Fruit fly (Drosophila melanogaster) whole organism, embryonic: Measurements from ENCODE around the gene CG17982.

Experiments used
- B-H2 ChIP-seq: fragments of 200-800 bp; sonication (Bioruptor generic); optimal IDR thresholded peaks from 2 replicates; lab custom pipeline; 2018; ENCODE audit warnings: missing biosample characterization, mild to moderate bottlenecking, missing genetic modification characterization
- BtbVII ChIP-seq: fragments of 200-800 bp; sonication (Bioruptor generic); optimal IDR thresholded peaks from 3 replicates; lab custom pipeline; 2017; ENCODE audit warnings: missing biosample characterization, mild to moderate bottlenecking, missing genetic modification characterization
- CG10366 ChIP-seq: fragments of 200-800 bp; sonication (Bioruptor generic); IDR thresholded peaks from 2 replicates; pipeline ENCODE4 v1.3.6; 2022; ENCODE audit warnings: missing biosample characterization, missing genetic modification characterization
- CG11504 ChIP-seq: fragments of 200-800 bp; sonication (Bioruptor generic); optimal IDR thresholded peaks from 3 replicates; lab custom pipeline; 2019; ENCODE audit warnings: missing biosample characterization, mild to moderate bottlenecking, missing genetic modification characterization, moderate library complexity
- CG11695 ChIP-seq: fragments of 200-800 bp; sonication (Bioruptor generic); IDR thresholded peaks from 3 replicates; pipeline ENCODE4 v1.3.6; 2022; ENCODE audit warnings: missing biosample characterization, missing genetic modification characterization
- CG11696 ChIP-seq: fragments of 200-800 bp; sonication (Bioruptor generic); IDR thresholded peaks from 2 replicates; pipeline ENCODE4 v1.3.6; 2022; ENCODE audit warnings: missing biosample characterization, missing genetic modification characterization
- CG12104 ChIP-seq: fragments of 200-800 bp; sonication (Bioruptor generic); optimal IDR thresholded peaks from 3 replicates; lab custom pipeline; 2016; ENCODE audit warnings: missing biosample characterization, missing genetic modification characterization
- CG12659 ChIP-seq: fragments of 200-800 bp; sonication (Bioruptor generic); optimal IDR thresholded peaks from 3 replicates; lab custom pipeline; 2017; ENCODE audit warnings: mild to moderate bottlenecking, missing biosample characterization, missing genetic modification reagents, missing genetic modification characterization
- CG17328 ChIP-seq: fragments of 200-800 bp; sonication (Bioruptor generic); IDR thresholded peaks from 2 replicates; pipeline ENCODE4 v1.3.6; 2022; ENCODE audit warnings: missing biosample characterization, missing genetic modification characterization
- CG1832 ChIP-seq: fragments of 200-800 bp; sonication (Bioruptor generic); optimal IDR thresholded peaks from 2 replicates; lab custom pipeline; 2017; ENCODE audit warnings: missing biosample characterization, mild to moderate bottlenecking, missing genetic modification characterization, inconsistent platforms
- CG18599 ChIP-seq: fragments of 200-800 bp; sonication (Bioruptor generic); optimal IDR thresholded peaks from 3 replicates; lab custom pipeline; 2017; ENCODE audit warnings: missing biosample characterization, missing genetic modification characterization, mild to moderate bottlenecking, moderate library complexity, missing genetic modification reagents
- CG31388 ChIP-seq: fragments of 200-800 bp; sonication (Bioruptor generic); optimal IDR thresholded peaks from 2 replicates; lab custom pipeline; 2016; ENCODE audit warnings: missing biosample characterization, missing genetic modification characterization
- CG34224 ChIP-seq: fragments of 200-800 bp; sonication (Bioruptor generic); IDR thresholded peaks from 3 replicates; pipeline ENCODE4 v1.3.6; 2022; ENCODE audit warnings: missing biosample characterization, missing genetic modification characterization; ENCODE audit not compliant: partially characterized antibody
- CG4328 ChIP-seq: fragments of 200-800 bp; sonication (Bioruptor generic); optimal IDR thresholded peaks from 3 replicates; lab custom pipeline; 2017; ENCODE audit warnings: missing biosample characterization, missing genetic modification reagents, missing genetic modification characterization
- CG4707 ChIP-seq: fragments of 200-800 bp; sonication (Bioruptor generic); optimal IDR thresholded peaks from 2 replicates; lab custom pipeline; 2018; ENCODE audit warnings: missing biosample characterization, mild to moderate bottlenecking, missing genetic modification characterization, moderate library complexity
- CG6175 ChIP-seq: fragments of 200-800 bp; sonication (Bioruptor generic); IDR thresholded peaks from 3 replicates; pipeline ENCODE4 v1.3.6; 2022; ENCODE audit warnings: missing biosample characterization, missing genetic modification characterization
- CG6272 ChIP-seq: fragments of 200-800 bp; sonication (Bioruptor generic); IDR thresholded peaks from 2 replicates; pipeline ENCODE4 v1.3.6; 2022; ENCODE audit warnings: missing biosample characterization, missing genetic modification characterization
- CG6813 ChIP-seq: fragments of 200-800 bp; sonication (Bioruptor generic); optimal IDR thresholded peaks from 2 replicates; lab custom pipeline; 2017; ENCODE audit warnings: missing biosample characterization, missing genetic modification characterization, mild to moderate bottlenecking, moderate library complexity, missing genetic modification reagents
- CG7271 ChIP-seq: fragments of 200-800 bp; sonication (Bioruptor generic); optimal IDR thresholded peaks from 2 replicates; lab custom pipeline; 2018; ENCODE audit warnings: missing biosample characterization, mild to moderate bottlenecking, missing genetic modification characterization, moderate library complexity
- CG7357 ChIP-seq: fragments of 200-800 bp; sonication (Bioruptor generic); IDR thresholded peaks from 3 replicates; pipeline ENCODE4 v1.3.6; 2022; ENCODE audit warnings: missing biosample characterization, missing genetic modification characterization
- CG7987 ChIP-seq: fragments of 200-800 bp; sonication (Bioruptor generic); optimal IDR thresholded peaks from 2 replicates; lab custom pipeline; 2018; ENCODE audit warnings: missing biosample characterization, mild to moderate bottlenecking, missing genetic modification characterization, moderate library complexity
- CG8089 ChIP-seq: fragments of 200-800 bp; sonication (Bioruptor generic); optimal IDR thresholded peaks from 3 replicates; lab custom pipeline; 2016; ENCODE audit warnings: missing biosample characterization, missing genetic modification characterization
- CG8281 ChIP-seq: fragments of 200-800 bp; sonication (Bioruptor generic); optimal IDR thresholded peaks from 2 replicates; lab custom pipeline; 2018; ENCODE audit warnings: missing biosample characterization, mild to moderate bottlenecking, missing genetic modification characterization, moderate library complexity
- CG8924 ChIP-seq: fragments of 200-800 bp; optimal IDR thresholded peaks from 3 replicates; lab custom pipeline; 2019; ENCODE audit warnings: missing biosample characterization, mild to moderate bottlenecking, missing genetic modification characterization, moderate library complexity
- CG9215 ChIP-seq: fragments of 200-800 bp; sonication (Bioruptor generic); IDR thresholded peaks from 2 replicates; pipeline ENCODE4 v1.3.6; 2022; ENCODE audit warnings: missing biosample characterization, missing genetic modification characterization
- CG9437 ChIP-seq: fragments of 200-800 bp; sonication (Bioruptor generic); optimal IDR thresholded peaks from 2 replicates; lab custom pipeline; 2018; ENCODE audit warnings: missing biosample characterization, mild to moderate bottlenecking, missing genetic modification characterization
- H2.0 ChIP-seq: fragments of 200-800 bp; sonication (Bioruptor generic); IDR thresholded peaks from 2 replicates; pipeline ENCODE4 v1.3.6; 2022; ENCODE audit warnings: missing biosample characterization, missing genetic modification characterization
- Hand ChIP-seq: fragments of 200-800 bp; sonication (Bioruptor generic); optimal IDR thresholded peaks from 2 replicates; lab custom pipeline; 2017; ENCODE audit warnings: mild to moderate bottlenecking, missing biosample characterization, missing genetic modification reagents, missing genetic modification characterization
- Kr ChIP-seq: fragments of 200-800 bp; sonication (Bioruptor generic); optimal IDR thresholded peaks from 2 replicates; lab custom pipeline; 2017; ENCODE audit warnings: missing biosample characterization, mild to moderate bottlenecking, missing genetic modification characterization
- Mrtf ChIP-seq: fragments of 200-800 bp; sonication (Bioruptor generic); IDR thresholded peaks from 3 replicates; pipeline ENCODE4 v1.3.6; 2022; ENCODE audit warnings: missing biosample characterization, missing genetic modification characterization
- NC2β ChIP-seq: fragments of 200-800 bp; sonication (Bioruptor generic); optimal IDR thresholded peaks from 2 replicates; lab custom pipeline; 2016; ENCODE audit warnings: missing biosample characterization, missing genetic modification characterization
- TFAM ChIP-seq: fragments of 200-800 bp; sonication (Bioruptor generic); optimal IDR thresholded peaks from 2 replicates; lab custom pipeline; 2017; ENCODE audit warnings: missing biosample characterization, missing genetic modification characterization, inconsistent platforms
- ase ChIP-seq: fragments of 200-800 bp; sonication (Bioruptor generic); IDR thresholded peaks from 3 replicates; pipeline ENCODE4 v1.3.6; 2022; ENCODE audit warnings: missing biosample characterization, missing genetic modification characterization
- ato ChIP-seq: fragments of 200-800 bp; sonication (Bioruptor generic); IDR thresholded peaks from 2 replicates; pipeline ENCODE4 v1.3.6; 2022; ENCODE audit warnings: missing biosample characterization, missing genetic modification characterization; ENCODE audit not compliant: partially characterized antibody
- br ChIP-seq: fragments of >200 bp; optimal IDR thresholded peaks from 2 replicates; lab custom pipeline; 2017
- crol ChIP-seq: fragments of 200-800 bp; sonication (Bioruptor generic); IDR thresholded peaks from 2 replicates; pipeline ENCODE4 v1.3.6; 2022; ENCODE audit warnings: missing biosample characterization, missing genetic modification characterization
- ftz-f1 ChIP-seq: fragments of 200-800 bp; sonication (Bioruptor generic); optimal IDR thresholded peaks from 2 replicates; lab custom pipeline; 2016; ENCODE audit warnings: missing biosample characterization, missing genetic modification characterization
- gro ChIP-seq: fragments of 200-800 bp; sonication (Bioruptor generic); optimal IDR thresholded peaks from 2 replicates; lab custom pipeline; 2016; ENCODE audit warnings: missing biosample characterization, missing genetic modification characterization
- gsb-n ChIP-seq: fragments of 200-800 bp; sonication (Bioruptor generic); optimal IDR thresholded peaks from 3 replicates; lab custom pipeline; 2018; ENCODE audit warnings: missing biosample characterization, mild to moderate bottlenecking, missing genetic modification characterization
- her ChIP-seq: fragments of 200-800 bp; sonication (Bioruptor generic); optimal IDR thresholded peaks from 2 replicates; lab custom pipeline; 2016; ENCODE audit warnings: missing biosample characterization, missing genetic modification characterization
- ind ChIP-seq: fragments of 200-800 bp; sonication (Bioruptor generic); optimal IDR thresholded peaks from 3 replicates; lab custom pipeline; 2016; ENCODE audit warnings: missing biosample characterization, missing genetic modification characterization
- insv ChIP-seq, 2 experiments: fragments of 200-800 bp; sonication (Bioruptor generic); optimal IDR thresholded peaks; 3 replicates each; lab custom pipeline; 2016 to 2018; ENCODE audit warnings: missing biosample characterization in 2 of 2, missing genetic modification characterization in 2 of 2
- lilli ChIP-seq: fragments of 200-800 bp; sonication (Bioruptor generic); optimal IDR thresholded peaks from 3 replicates; lab custom pipeline; 2016; ENCODE audit warnings: missing biosample characterization, missing genetic modification characterization
- lola ChIP-seq, 3 experiments: fragments of >200 bp in 2 of 3; fragments of 200-800 bp in 1 of 3; sonication (Bioruptor generic) in 1 of 3; optimal IDR thresholded peaks; 2 replicates each; lab custom pipeline; 2017 to 2019; ENCODE audit warnings: missing biosample characterization in 3 of 3, missing genetic modification characterization in 3 of 3, mild to moderate bottlenecking in 1 of 3, moderate library complexity in 1 of 3
- nerfin-1 ChIP-seq: fragments of 200-800 bp; sonication (Bioruptor generic); optimal IDR thresholded peaks from 3 replicates; lab custom pipeline; 2019; ENCODE audit warnings: missing biosample characterization, mild to moderate bottlenecking, missing genetic modification characterization, moderate library complexity
- nom ChIP-seq: fragments of 200-800 bp; sonication (Bioruptor generic); optimal IDR thresholded peaks from 2 replicates; lab custom pipeline; 2017; ENCODE audit warnings: missing biosample characterization, missing genetic modification characterization, mild to moderate bottlenecking, moderate library complexity, missing genetic modification reagents
- pan ChIP-seq, 4 experiments: fragments of >200 bp in 3 of 4; fragments of 200-800 bp in 1 of 4; sonication (Bioruptor generic) in 1 of 4; optimal IDR thresholded peaks in 3 of 4; IDR thresholded peaks in 1 of 4; 2 replicates each; pipeline versions ENCODE4 v1.3.6 to Lab custom; 2017 to 2022; ENCODE audit warnings: missing biosample characterization in 2 of 4, missing genetic modification characterization in 2 of 4, mixed read lengths in 1 of 4
- peb ChIP-seq: fragments of 200-800 bp; sonication (Bioruptor generic); IDR thresholded peaks from 2 replicates; pipeline ENCODE4 v1.3.6; 2022; ENCODE audit warnings: missing biosample characterization, missing genetic modification characterization
- sug ChIP-seq: fragments of 200-800 bp; optimal IDR thresholded peaks from 2 replicates; lab custom pipeline; 2019; ENCODE audit warnings: missing biosample characterization, mild to moderate bottlenecking, missing genetic modification characterization, moderate library complexity

Gene CG17982

dm6 chrX:8129204-8129997, 14.2 kb downstream of the CG17982 start, which contains the start of gene CG2116 (continued):
- TF ChIP-seq CG8281 (tag; lab: Kevin White, UChicago) = no peak
- no peak for TF ChIP-seq BtbVII (GFP tag; lab: Kevin White, UChicago)
- no peak for TF ChIP-seq CG7271 (tag; lab: Kevin White, UChicago)
- no peak for TF ChIP-seq CG11695 (GFP tag; lab: Robert Waterston, UW)
- no peak for TF ChIP-seq CG6175 (GFP tag; lab: Robert Waterston, UW)
- no peak for TF ChIP-seq CG8924
- TF ChIP-seq CG1832 = no peak
- no peak for TF ChIP-seq ase (GFP tag; lab: Robert Waterston, UW)
- TF ChIP-seq CG34224 = peak; percentile 53; the same call in 2 of the 3 replicates
- TF ChIP-seq Hand (GFP tag; lab: Kevin White, UChicago) = no peak
- no peak for TF ChIP-seq CG12104 (GFP tag; lab: Kevin White, UChicago)
- TF ChIP-seq CG17328 = no peak
- TF ChIP-seq br = no peak
- no peak for TF ChIP-seq CG10366 (GFP tag; lab: Robert Waterston, UW)
- TF ChIP-seq nom (GFP tag; lab: Kevin White, UChicago) = no peak
- TF ChIP-seq CG12659 (GFP tag; lab: Kevin White, UChicago) = peak; percentile 51
- no peak for TF ChIP-seq Mrtf (GFP tag; lab: Robert Waterston, UW)
- no peak for TF ChIP-seq TFAM (GFP tag; lab: Kevin White, UChicago)
- peak; percentile 63 for TF ChIP-seq ato (GFP tag; lab: Robert Waterston, UW)
- TF ChIP-seq CG7987 = no peak
- TF ChIP-seq gsb-n (tag; lab: Kevin White, UChicago) = no peak
- no peak for TF ChIP-seq peb (GFP tag; lab: Robert Waterston, UW)
- TF ChIP-seq CG11696 (GFP tag; lab: Robert Waterston, UW) = no peak
- TF ChIP-seq CG6272 (GFP tag; lab: Robert Waterston, UW) = no peak
- peak; percentile 25 for TF ChIP-seq CG11504 (tag; lab: Kevin White, UChicago)
- TF ChIP-seq CG7357 = no peak
- TF ChIP-seq sug (tag; lab: Kevin White, UChicago) = no peak
- TF ChIP-seq insv (GFP tag; optimal IDR thresholded peaks at IDR 0.05; lab: Kevin White, UChicago) = no peak
- TF ChIP-seq CG31388 = no peak
- peak; percentile 37 for TF ChIP-seq CG9437
- TF ChIP-seq her (GFP tag; lab: Kevin White, UChicago) = peak; percentile 85
- no peak for TF ChIP-seq ftz-f1
- no peak for TF ChIP-seq lilli (GFP tag; lab: Kevin White, UChicago)
- no peak for TF ChIP-seq H2.0
- TF ChIP-seq pan (optimal IDR thresholded peaks at IDR 0.05; lab: Kevin White, UChicago) = no peak
- TF ChIP-seq pan (GFP tag; optimal IDR thresholded peaks at IDR 0.05 in 1 of 2, IDR thresholded peaks at IDR 0.05 in 1 of 2) = no peak
- no peak for TF ChIP-seq CG8089 (GFP tag; lab: Kevin White, UChicago)
- no peak for TF ChIP-seq CG9215 (GFP tag; lab: Robert Waterston, UW)
- no peak for TF ChIP-seq CG4328 (GFP tag; lab: Kevin White, UChicago)
- no peak for TF ChIP-seq NC2β (GFP tag; lab: Kevin White, UChicago)
- no peak for TF ChIP-seq crol
- TF ChIP-seq gro = no peak
- no peak for TF ChIP-seq CG4707 (GFP tag; lab: Kevin White, UChicago)
- TF ChIP-seq ind (GFP tag; lab: Kevin White, UChicago) = no peak
- TF ChIP-seq CG6813 (GFP tag; lab: Kevin White, UChicago) = no peak
- no peak for TF ChIP-seq B-H2 (GFP tag; lab: Kevin White, UChicago)
- no peak for TF ChIP-seq Kr (GFP tag; lab: Kevin White, UChicago)
- TF ChIP-seq lola (GFP tag; optimal IDR thresholded peaks at IDR 0.05; lab: Kevin White, UChicago) = peak in 1 of 3 experiments; percentile 6
- TF ChIP-seq nerfin-1 = no peak
- no peak for TF ChIP-seq CG18599 (GFP tag; lab: Kevin White, UChicago)
